Worm (Caenorhabditis elegans) whole organism, late embryonic: ENCODE results near the gene str-52.

ENCODE experiments used
- F13H6.1 ChIP-seq: sonication (generic microtip); optimal IDR thresholded peaks from 2 replicates; lab custom pipeline; 2016; ENCODE audit warnings: missing genetic modification characterization, missing compliant biosample characterization
- fkh-6 ChIP-seq: sonication (generic microtip); optimal IDR thresholded peaks from 2 replicates; lab custom pipeline; 2016; ENCODE audit warnings: missing genetic modification characterization, missing compliant biosample characterization
- lin-11 ChIP-seq: fragments of 200-800 bp; sonication (Bioruptor generic); optimal IDR thresholded peaks from 2 replicates; lab custom pipeline; 2018; ENCODE audit warnings: mild to moderate bottlenecking, missing genetic modification characterization, missing compliant biosample characterization
- ttx-3 ChIP-seq: sonication (generic microtip); optimal IDR thresholded peaks from 2 replicates; lab custom pipeline; 2016; ENCODE audit warnings: missing genetic modification reagents, missing genetic modification characterization, missing compliant biosample characterization
- unc-55 ChIP-seq: sonication (generic microtip); optimal IDR thresholded peaks from 2 replicates; lab custom pipeline; 2017; ENCODE audit warnings: missing biosample characterization, missing genetic modification reagents, missing genetic modification characterization

DNA sequence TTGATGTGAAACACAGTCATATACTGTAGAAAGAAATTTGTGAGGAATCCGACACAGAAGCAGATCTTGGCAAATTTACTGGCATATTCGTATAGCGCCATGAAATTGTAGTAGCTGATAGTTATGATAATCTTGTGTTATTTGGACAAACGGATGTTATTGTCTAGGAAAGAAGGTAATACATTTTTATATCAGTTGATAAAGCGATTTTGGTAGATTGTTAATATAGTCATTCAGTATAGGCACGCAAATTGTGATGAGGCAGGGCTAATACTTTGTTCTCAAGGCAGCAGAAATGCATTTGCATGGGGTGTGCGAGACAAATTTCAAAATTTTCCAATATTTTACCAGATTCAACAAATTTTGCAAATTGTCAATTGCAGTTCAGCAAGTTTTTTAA lies at the start of gene str-52:
- TF ChIP-seq lin-11 (tag; lab: Kevin White, UChicago) (no peak), unc-55 (GFP tag; lab: Kevin White, UChicago) (no peak), fkh-6 (no peak), F13H6.1 (no peak), ttx-3 (no peak)
